Worm (Caenorhabditis elegans) whole organism, L3 larva: ENCODE data around the gene Y113G7B.11.

ENCODE experiments used
- egl-27 ChIP-seq: sonication (generic microtip); optimal IDR thresholded peaks from 4 replicates; lab custom pipeline; 2017; ENCODE audit warnings: missing biosample characterization, missing genetic modification reagents, missing genetic modification characterization
- lin-39 ChIP-seq: fragments of 150-350 bp; optimal IDR thresholded peaks from 2 replicates; lab custom pipeline; 2018; ENCODE audit warnings: missing biosample characterization, missing genetic modification reagents, missing genetic modification characterization

DNA sequence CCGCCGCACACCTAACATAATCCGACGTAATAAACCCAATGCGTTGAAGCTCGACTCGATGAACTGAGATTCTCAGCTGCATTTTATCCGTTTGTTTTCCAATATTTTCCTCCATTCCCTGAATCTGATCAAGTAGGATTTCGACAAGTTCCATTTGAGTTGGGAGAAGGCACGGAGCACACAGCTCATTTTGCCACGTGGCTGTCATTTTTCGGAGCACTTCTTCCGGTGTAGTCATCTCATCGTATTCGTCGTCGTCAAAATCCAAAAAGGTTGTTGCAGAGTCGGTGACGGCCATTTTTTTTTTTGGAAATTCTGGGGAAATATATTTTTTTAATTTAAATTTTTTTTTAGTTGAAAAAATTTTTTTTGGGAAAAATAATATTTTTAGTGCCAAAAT, 22.3 kb upstream of the Y113G7B.11 start, which contains the start of gene sld-5:
- TF ChIP-seq lin-39 (tag; lab: Kevin White, UChicago) (no peak), egl-27 (no peak)
